Fruit fly (Drosophila melanogaster) whole organism, embryonic: Measurements from ENCODE around the gene CG3690.

Experiments used
- CG12942 ChIP-seq: fragments of 200-800 bp; sonication (Bioruptor generic); optimal IDR thresholded peaks from 3 replicates; lab custom pipeline; 2016; ENCODE audit warnings: missing biosample characterization, missing genetic modification characterization
- HHEX ChIP-seq: fragments of 200-800 bp; sonication (Bioruptor generic); optimal IDR thresholded peaks from 3 replicates; lab custom pipeline; 2017; ENCODE audit warnings: missing biosample characterization, mild to moderate bottlenecking, missing genetic modification characterization, missing genetic modification reagents
- Rfx ChIP-seq: fragments of 200-800 bp; sonication (Bioruptor generic); IDR thresholded peaks from 2 replicates; pipeline ENCODE4 v1.3.6; 2022; ENCODE audit warnings: missing biosample characterization, missing genetic modification characterization
- Taf1 ChIP-seq: fragments of 200-800 bp; sonication (Bioruptor generic); IDR thresholded peaks from 2 replicates; pipeline ENCODE4 v1.3.6; 2022; ENCODE audit warnings: missing biosample characterization, missing genetic modification characterization
- al ChIP-seq: fragments of 200-800 bp; sonication (Bioruptor generic); IDR thresholded peaks from 2 replicates; pipeline ENCODE4 v1.3.6; 2022; ENCODE audit warnings: missing biosample characterization, missing genetic modification characterization
- chinmo ChIP-seq: fragments of 200-800 bp; sonication (Bioruptor generic); IDR thresholded peaks from 4 replicates; pipeline ENCODE4 v1.3.6; 2022; ENCODE audit warnings: missing biosample characterization, missing genetic modification characterization; ENCODE audit not compliant: partially characterized antibody
- dimm ChIP-seq: fragments of 200-800 bp; sonication (Bioruptor generic); IDR thresholded peaks from 2 replicates; pipeline ENCODE4 v1.3.6; 2022; ENCODE audit warnings: missing biosample characterization, missing genetic modification characterization
- dpn ChIP-seq, 2 experiments: fragments of 200-800 bp; sonication (Bioruptor generic); optimal IDR thresholded peaks; 3 replicates each; lab custom pipeline; 2016; ENCODE audit warnings: missing biosample characterization in 2 of 2, missing genetic modification characterization in 2 of 2
- toy ChIP-seq: fragments of 200-800 bp; sonication (Bioruptor generic); IDR thresholded peaks from 2 replicates; pipeline ENCODE4 v1.3.6; 2022; ENCODE audit warnings: missing biosample characterization, missing genetic modification characterization
- twi ChIP-seq: fragments of 200-800 bp; optimal IDR thresholded peaks from 2 replicates; lab custom pipeline; 2019; ENCODE audit warnings: missing biosample characterization, mild to moderate bottlenecking, missing genetic modification characterization, moderate library complexity

dm6 chrX:933997-934396 lies 17.7 kb downstream of the CG3690 start:
- TF ChIP-seq twi (tag; lab: Kevin White, UChicago) (no peak), dimm (GFP tag; lab: Robert Waterston, UW) (no peak), Rfx (GFP tag; lab: Robert Waterston, UW) (no peak), CG12942 (GFP tag; lab: Kevin White, UChicago) (no peak), dpn (GFP tag; optimal IDR thresholded peaks at IDR 0.05; lab: Kevin White, UChicago) (no peak), toy (GFP tag; lab: Robert Waterston, UW) (no peak), HHEX (GFP tag; lab: Kevin White, UChicago) (no peak), chinmo (GFP tag; lab: Robert Waterston, UW) (no peak), Taf1 (GFP tag; lab: Robert Waterston, UW) (no peak), al (GFP tag; lab: Robert Waterston, UW) (no peak)
